Worm (Caenorhabditis elegans) whole organism, young adult: ENCODE data around the gene W08G11.5.

ENCODE experiments used
- B0035.1 ChIP-seq: sonication (generic microtip); optimal IDR thresholded peaks from 2 replicates; lab custom pipeline; 2016; ENCODE audit warnings: missing genetic modification characterization, mild to moderate bottlenecking, missing compliant biosample characterization, missing genotype, missing genetic modification reagents
- B0336.3 ChIP-seq: fragments of 200-800 bp; sonication (Bioruptor generic); IDR thresholded peaks from 2 replicates; pipeline ENCODE4 v1.3.6; 2022; ENCODE audit warnings: missing genetic modification characterization, missing compliant biosample characterization
- C17E4.6 ChIP-seq: fragments of 200-800 bp; sonication (Bioruptor generic); IDR thresholded peaks from 2 replicates; pipeline ENCODE4 v1.3.6; 2022; ENCODE audit warnings: missing genetic modification reagents, missing genetic modification characterization, missing compliant biosample characterization
- F10E7.11 ChIP-seq: sonication (generic microtip); optimal IDR thresholded peaks from 2 replicates; lab custom pipeline; 2017; ENCODE audit warnings: mild to moderate bottlenecking, missing genetic modification characterization, moderate library complexity, missing compliant biosample characterization
- F49E8.2 ChIP-seq: sonication (generic microtip); optimal IDR thresholded peaks from 3 replicates; lab custom pipeline; 2017; ENCODE audit warnings: missing genetic modification characterization, mild to moderate bottlenecking, missing compliant biosample characterization, antibody characterized with exemption, moderate library complexity; ENCODE audit not compliant: insufficient read depth
- F55B11.4 ChIP-seq: sonication (generic microtip); optimal IDR thresholded peaks from 2 replicates; lab custom pipeline; 2016; ENCODE audit warnings: missing compliant biosample characterization, missing genetic modification characterization, borderline replicate concordance; ENCODE audit not compliant: insufficient read depth
- F57C9.4 ChIP-seq: sonication (generic microtip); optimal IDR thresholded peaks from 2 replicates; lab custom pipeline; 2017; ENCODE audit warnings: mild to moderate bottlenecking, missing genetic modification characterization, missing compliant biosample characterization
- T07F8.4 ChIP-seq: sonication (generic microtip); optimal IDR thresholded peaks from 2 replicates; lab custom pipeline; 2016; ENCODE audit warnings: mild to moderate bottlenecking, missing genetic modification characterization, moderate library complexity, missing compliant biosample characterization
- Y67H2A.10 ChIP-seq: fragments of 200-800 bp; sonication (Bioruptor generic); conservative IDR thresholded peaks from 2 replicates; pipeline ENCODE4 v1.3.6; 2022; ENCODE audit warnings: missing genetic modification reagents, missing genetic modification characterization, missing compliant biosample characterization
- Y95B8A.8 ChIP-seq: fragments of 200-800 bp; sonication (Bioruptor generic); IDR thresholded peaks from 2 replicates; pipeline ENCODE4 v1.3.6; 2022; ENCODE audit warnings: missing genetic modification reagents, missing genetic modification characterization, missing compliant biosample characterization
- atf-7 ChIP-seq: sonication (generic microtip); optimal IDR thresholded peaks from 2 replicates; lab custom pipeline; 2017; ENCODE audit warnings: mild to moderate bottlenecking, missing genetic modification characterization, missing compliant biosample characterization
- athp-1 ChIP-seq: sonication (generic microtip); optimal IDR thresholded peaks from 2 replicates; lab custom pipeline; 2017; ENCODE audit warnings: mild to moderate bottlenecking, missing genetic modification characterization, missing compliant biosample characterization
- attf-5 ChIP-seq: fragments of 200-800 bp; sonication (Bioruptor generic); optimal IDR thresholded peaks from 2 replicates; lab custom pipeline; 2018; ENCODE audit warnings: mild to moderate bottlenecking, missing genetic modification characterization, missing compliant biosample characterization
- ccch-3 ChIP-seq: fragments of 200-800 bp; sonication (Bioruptor generic); optimal IDR thresholded peaks from 2 replicates; lab custom pipeline; 2018; ENCODE audit warnings: mild to moderate bottlenecking, missing genetic modification characterization, missing compliant biosample characterization
- cebp-1 ChIP-seq, 2 experiments: fragments of 200-800 bp in 1 of 2; sonication (Bioruptor generic) in 1 of 2; sonication (generic microtip) in 1 of 2; IDR thresholded peaks in 1 of 2; optimal IDR thresholded peaks in 1 of 2; 2 replicates each; pipeline versions ENCODE4 v1.3.6 to Lab custom; 2017 to 2022; ENCODE audit warnings: missing compliant biosample characterization in 2 of 2, missing genetic modification characterization in 2 of 2, mild to moderate bottlenecking in 1 of 2, missing genetic modification reagents in 1 of 2, moderate library complexity in 1 of 2
- cebp-2 ChIP-seq: fragments of 200-800 bp; sonication (Bioruptor generic); IDR thresholded peaks from 2 replicates; pipeline ENCODE4 v1.3.6; 2022; ENCODE audit warnings: missing genetic modification characterization, missing compliant biosample characterization
- ceh-58 ChIP-seq: fragments of 200-800 bp; sonication (Bioruptor generic); IDR thresholded peaks from 2 replicates; pipeline ENCODE4 v1.3.6; 2022; ENCODE audit warnings: missing genetic modification characterization, missing compliant biosample characterization
- ceh-79 ChIP-seq: sonication (generic microtip); optimal IDR thresholded peaks from 2 replicates; lab custom pipeline; 2017; ENCODE audit warnings: mild to moderate bottlenecking, missing genetic modification characterization, missing compliant biosample characterization
- dpl-1 ChIP-seq: fragments of 150-350 bp; optimal IDR thresholded peaks from 2 replicates; lab custom pipeline; 2014; ENCODE audit warnings: missing biosample characterization, missing genetic modification reagents, missing genetic modification characterization
- efl-1 ChIP-seq: fragments of 150-350 bp; optimal IDR thresholded peaks from 2 replicates; lab custom pipeline; 2014; ENCODE audit warnings: missing biosample characterization, missing genetic modification reagents, missing genetic modification characterization
- egl-18 ChIP-seq: fragments of 200-800 bp; sonication (Bioruptor generic); IDR thresholded peaks from 2 replicates; pipeline ENCODE4 v1.3.6; 2022; ENCODE audit warnings: missing genetic modification reagents, missing genetic modification characterization, missing compliant biosample characterization
- egl-44 ChIP-seq: fragments of 200-800 bp; sonication (Bioruptor generic); IDR thresholded peaks from 2 replicates; pipeline ENCODE4 v1.3.6; 2022; ENCODE audit warnings: missing genetic modification reagents, missing genetic modification characterization, missing compliant biosample characterization
- ets-4 ChIP-seq: fragments of 200-800 bp; sonication (Bioruptor generic); optimal IDR thresholded peaks from 2 replicates; lab custom pipeline; 2018; ENCODE audit warnings: mild to moderate bottlenecking, missing genetic modification characterization, missing compliant biosample characterization
- gei-17 ChIP-seq: fragments of 200-800 bp; sonication (Bioruptor generic); optimal IDR thresholded peaks from 2 replicates; lab custom pipeline; 2018; ENCODE audit warnings: mild to moderate bottlenecking, missing genetic modification characterization, missing compliant biosample characterization
- hrde-1 ChIP-seq: sonication (generic microtip); optimal IDR thresholded peaks from 2 replicates; lab custom pipeline; 2016; ENCODE audit warnings: missing genetic modification characterization, mild to moderate bottlenecking, missing compliant biosample characterization, moderate library complexity, missing genotype, missing genetic modification reagents, borderline replicate concordance
- hsf-1 ChIP-seq: fragments of 200-800 bp; sonication (Bioruptor generic); IDR thresholded peaks from 2 replicates; pipeline ENCODE4 v1.3.6; 2022; ENCODE audit warnings: missing genetic modification reagents, missing genetic modification characterization, missing compliant biosample characterization
- let-607 ChIP-seq, 2 experiments: fragments of 200-800 bp in 1 of 2; sonication (Bioruptor generic) in 1 of 2; sonication (generic microtip) in 1 of 2; optimal IDR thresholded peaks; 2 replicates each; lab custom pipeline; 2016 to 2018; ENCODE audit warnings: mild to moderate bottlenecking in 2 of 2, missing compliant biosample characterization in 2 of 2, missing genetic modification characterization in 2 of 2, moderate library complexity in 2 of 2, missing genotype in 1 of 2
- lin-26 ChIP-seq: fragments of 200-800 bp; sonication (Bioruptor generic); IDR thresholded peaks from 2 replicates; pipeline ENCODE4 v1.3.6; 2022; ENCODE audit warnings: missing genetic modification reagents, missing genetic modification characterization, missing compliant biosample characterization
- lsl-1 ChIP-seq: fragments of 200-800 bp; sonication (Bioruptor generic); optimal IDR thresholded peaks from 2 replicates; lab custom pipeline; 2018; ENCODE audit warnings: mild to moderate bottlenecking, missing genetic modification characterization, moderate library complexity, missing compliant biosample characterization
- madf-3 ChIP-seq: fragments of 200-800 bp; sonication (Bioruptor generic); IDR thresholded peaks from 2 replicates; pipeline ENCODE4 v1.3.6; 2022; ENCODE audit warnings: missing genetic modification reagents, missing genetic modification characterization, missing compliant biosample characterization
- madf-8 ChIP-seq: fragments of 200-800 bp; sonication (Bioruptor generic); conservative IDR thresholded peaks from 2 replicates; pipeline ENCODE4 v1.3.6; 2022; ENCODE audit warnings: missing genetic modification reagents, missing genetic modification characterization, missing compliant biosample characterization
- mes-4 ChIP-seq: sonication (generic microtip); optimal IDR thresholded peaks from 2 replicates; lab custom pipeline; 2016; ENCODE audit warnings: missing genotype, missing genetic modification characterization, missing compliant biosample characterization
- mxl-1 ChIP-seq: sonication (generic microtip); optimal IDR thresholded peaks from 2 replicates; lab custom pipeline; 2016; ENCODE audit warnings: missing genetic modification characterization, missing compliant biosample characterization
- nfya-1 ChIP-seq: sonication (generic microtip); optimal IDR thresholded peaks from 2 replicates; lab custom pipeline; 2017; ENCODE audit warnings: antibody characterized with exemption, missing compliant biosample characterization, missing genetic modification characterization, borderline replicate concordance; ENCODE audit not compliant: insufficient read depth
- nhr-120 ChIP-seq: fragments of 200-800 bp; sonication (Bioruptor generic); IDR thresholded peaks from 2 replicates; pipeline ENCODE4 v1.3.6; 2022; ENCODE audit warnings: missing genetic modification characterization, missing compliant biosample characterization
- pha-4 ChIP-seq: fragments of 150-350 bp; sonication (generic microtip); optimal IDR thresholded peaks from 2 replicates; lab custom pipeline; 2014; ENCODE audit warnings: missing biosample characterization, missing genetic modification reagents, missing genetic modification characterization
- rec-8 ChIP-seq, 2 experiments: sonication (generic microtip); optimal IDR thresholded peaks; 2 replicates each; lab custom pipeline; 2016; ENCODE audit warnings: mild to moderate bottlenecking in 2 of 2, missing genetic modification characterization in 2 of 2, missing genetic modification reagents in 2 of 2, missing genotype in 2 of 2, missing biosample characterization in 1 of 2, missing compliant biosample characterization in 1 of 2, moderate library complexity in 1 of 2
- snpc-1.1 ChIP-seq: sonication (generic microtip); optimal IDR thresholded peaks from 2 replicates; lab custom pipeline; 2017; ENCODE audit warnings: missing genetic modification characterization, mild to moderate bottlenecking, missing compliant biosample characterization, antibody characterized with exemption, moderate library complexity, missing genotype, missing genetic modification reagents; ENCODE audit not compliant: insufficient read depth
- snpc-3.4 ChIP-seq: sonication (generic microtip); optimal IDR thresholded peaks from 2 replicates; lab custom pipeline; 2017; ENCODE audit warnings: missing genetic modification characterization, mild to moderate bottlenecking, missing compliant biosample characterization, antibody characterized with exemption, moderate library complexity, missing genotype, missing genetic modification reagents
- somi-1 ChIP-seq: fragments of 200-800 bp; sonication (Bioruptor generic); optimal IDR thresholded peaks from 2 replicates; lab custom pipeline; 2018; ENCODE audit warnings: mild to moderate bottlenecking, missing genetic modification characterization, missing compliant biosample characterization
- unc-130 ChIP-seq: sonication (generic microtip); optimal IDR thresholded peaks from 2 replicates; lab custom pipeline; 2016; ENCODE audit warnings: missing genetic modification reagents, missing genetic modification characterization, missing compliant biosample characterization
- zfh-2 ChIP-seq: fragments of 200-800 bp; sonication (Bioruptor generic); conservative IDR thresholded peaks from 2 replicates; pipeline ENCODE4 v1.3.6; 2022; ENCODE audit warnings: missing genetic modification reagents, missing genetic modification characterization, missing compliant biosample characterization
- zim-3 ChIP-seq: sonication (generic microtip); optimal IDR thresholded peaks from 2 replicates; lab custom pipeline; 2017; ENCODE audit warnings: mild to moderate bottlenecking, missing genetic modification characterization, moderate library complexity, missing compliant biosample characterization
- ztf-22 ChIP-seq: fragments of 200-800 bp; sonication (Bioruptor generic); optimal IDR thresholded peaks from 2 replicates; lab custom pipeline; 2018; ENCODE audit warnings: mild to moderate bottlenecking, missing genetic modification characterization, moderate library complexity, missing compliant biosample characterization
- ztf-28 ChIP-seq: fragments of 200-800 bp; sonication (Bioruptor generic); IDR thresholded peaks from 2 replicates; pipeline ENCODE4 v1.3.6; 2022; ENCODE audit warnings: missing genetic modification reagents, missing genetic modification characterization, missing compliant biosample characterization
- ztf-3 ChIP-seq: fragments of 200-800 bp; sonication (Bioruptor generic); optimal IDR thresholded peaks from 2 replicates; lab custom pipeline; 2018; ENCODE audit warnings: mild to moderate bottlenecking, missing genetic modification characterization, missing compliant biosample characterization

Gene W08G11.5

DNA sequence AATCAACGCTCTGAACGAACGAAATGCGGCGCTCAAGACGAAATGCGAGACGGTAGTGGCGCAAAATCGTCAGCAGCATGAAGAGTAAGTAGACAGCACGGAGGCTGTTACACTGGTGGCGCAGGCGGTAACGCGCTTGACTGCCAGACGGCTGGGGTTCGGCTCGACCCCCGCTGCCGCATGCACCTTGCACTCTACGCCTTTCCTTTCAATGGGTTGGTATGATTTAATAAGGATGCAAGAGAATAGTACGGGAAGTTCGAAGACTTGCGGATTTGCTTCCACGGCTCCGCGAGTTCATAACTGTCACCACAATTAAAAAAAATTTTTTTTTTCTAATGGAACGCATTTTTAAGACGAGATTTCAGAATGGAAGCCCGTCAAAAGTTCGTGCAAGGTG, 23.7 kb upstream of the W08G11.5 start (continued):
- TF ChIP-seq mes-4 (tag; lab: Kevin White, UChicago) (peak; percentile 38), attf-5 (GFP tag; lab: Kevin White, UChicago) (peak; percentile 83), B0035.1 (tag; lab: Kevin White, UChicago) (peak; percentile 69), nhr-120 (GFP tag; lab: Robert Waterston, UW) (no peak), Y67H2A.10 (GFP tag; lab: Robert Waterston, UW) (no peak), somi-1 (peak; percentile 45), ceh-79 (peak; percentile 90), efl-1 (GFP tag; lab: Kevin White, UChicago) (peak; percentile 12), egl-18 (GFP tag; lab: Robert Waterston, UW) (peak; percentile 61; the same call in 1 of the 2 replicates), unc-130 (GFP tag; lab: Kevin White, UChicago) (peak; percentile 73), F55B11.4 (no peak), B0336.3 (GFP tag; lab: Robert Waterston, UW) (peak; percentile 92), zim-3 (tag; lab: Kevin White, UChicago) (peak; percentile 83), F57C9.4 (tag; lab: Kevin White, UChicago) (peak; percentile 61), nfya-1 (tag; lab: Kevin White, UChicago) (no peak), egl-44 (GFP tag; lab: Robert Waterston, UW) (peak; percentile 92), ztf-3 (GFP tag; lab: Kevin White, UChicago) (peak; percentile 23), lin-26 (GFP tag; lab: Robert Waterston, UW) (peak; percentile 93), athp-1 (tag; lab: Kevin White, UChicago) (peak; percentile 89), F10E7.11 (peak; percentile 78), ztf-22 (GFP tag; lab: Kevin White, UChicago) (no peak), F49E8.2 (tag; lab: Kevin White, UChicago) (peak; percentile 65), madf-3 (peak; percentile 69; the same call in 1 of the 2 replicates), T07F8.4 (tag; lab: Kevin White, UChicago) (peak; percentile 82), gei-17 (peak; percentile 45), Y95B8A.8 (GFP tag; lab: Robert Waterston, UW) (peak; percentile 87), dpl-1 (GFP tag; lab: Kevin White, UChicago) (no peak), atf-7 (tag; lab: Kevin White, UChicago) (peak; percentile 68), cebp-2 (GFP tag; lab: Robert Waterston, UW) (peak; percentile 87), hsf-1 (GFP tag; lab: Robert Waterston, UW) (0 out of 2 replicates have a peak, but pooled peaks have one; percentile 46), hrde-1 (tag; lab: Kevin White, UChicago) (peak; percentile 89), ccch-3 (GFP tag; lab: Kevin White, UChicago) (peak; percentile 32), let-607 (tag; optimal IDR thresholded peaks at IDR 0.05; lab: Kevin White, UChicago) (peak; percentile 44 to 66), ztf-28 (GFP tag; lab: Robert Waterston, UW) (peak; percentile 88), madf-8 (0 out of 2 replicates have a peak, but pooled peaks have one; percentile 10), pha-4 (tag; lab: Kevin White, UChicago) (no peak), C17E4.6 (GFP tag; lab: Robert Waterston, UW) (no peak), cebp-1 (GFP tag; IDR thresholded peaks at IDR 0.05; lab: Robert Waterston, UW) (peak; percentile 76), cebp-1 (tag; optimal IDR thresholded peaks at IDR 0.05; lab: Kevin White, UChicago) (peak; percentile 78), ceh-58 (no peak), mxl-1 (tag; lab: Kevin White, UChicago) (peak; percentile 94), zfh-2 (GFP tag; lab: Robert Waterston, UW) (peak; percentile 96), rec-8 (tag; optimal IDR thresholded peaks at IDR 0.05; lab: Kevin White, UChicago) (peak; percentile 81 to 89), ets-4 (GFP tag; lab: Kevin White, UChicago) (peak; percentile 71), snpc-3.4 (tag; lab: Kevin White, UChicago) (peak; percentile 58), snpc-1.1 (tag; lab: Kevin White, UChicago) (peak; percentile 50), lsl-1 (GFP tag; lab: Kevin White, UChicago) (peak; percentile 54)
